Worm (Caenorhabditis elegans): ENCODE data around the gene F23F12.3.

DNA sequence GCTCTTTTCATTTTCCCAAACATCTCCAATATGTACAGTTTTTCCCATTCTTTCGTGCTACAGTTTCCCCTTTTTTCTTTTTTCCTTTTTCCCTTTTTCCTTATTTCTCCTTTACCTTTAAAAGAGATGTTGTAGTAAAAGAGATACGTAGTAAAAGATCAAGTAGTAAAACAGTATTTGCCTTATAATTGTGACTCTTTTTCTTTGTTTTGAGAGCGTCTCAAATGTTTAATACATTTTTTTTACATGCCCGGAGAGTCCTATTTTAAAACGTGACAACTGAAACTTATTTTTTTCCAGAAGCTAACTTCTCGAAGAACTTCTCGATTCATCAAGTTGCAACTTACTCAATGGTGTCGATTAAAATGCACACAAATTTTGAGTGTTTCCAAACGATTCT, 7.5 kb downstream of the F23F12.3 start, which contains the start of gene F23F12.12:
- TF ChIP-seq dao-5 (tag; optimal IDR thresholded peaks at IDR 0.05) (no peak), W03F9.2 (tag; optimal IDR thresholded peaks at IDR 0.05) (no peak), him-1 (tag; optimal IDR thresholded peaks at IDR 0.05) (no peak)

Data from whole organism, L4/young adult.